Worm (Caenorhabditis elegans): ENCODE results near the gene npr-28.

DNA sequence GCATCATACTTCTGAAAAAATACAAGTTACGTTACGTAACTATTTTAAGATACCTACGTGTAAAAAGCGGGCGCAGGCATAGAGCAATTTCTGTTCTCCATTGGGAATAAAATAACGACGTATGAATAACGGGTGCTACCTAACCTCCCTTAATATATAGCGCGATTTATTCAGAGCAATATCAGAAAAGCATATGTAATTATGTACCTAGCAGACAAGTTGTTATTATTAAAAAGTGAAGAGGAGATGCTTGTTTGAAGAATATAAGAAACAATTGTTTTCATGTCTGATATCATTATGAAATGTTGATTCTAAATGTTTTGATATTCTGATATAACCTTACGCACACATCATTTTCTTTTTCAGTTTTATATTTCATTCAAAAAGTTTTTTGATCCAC lies 31.9 kb downstream of the npr-28 start, which contains the start of gene srh-11:
- no peak for TF ChIP-seq sptf-1 (tag; optimal IDR thresholded peaks at IDR 0.05)
- TF ChIP-seq nhr-11 (tag; optimal IDR thresholded peaks at IDR 0.05) = no peak
- TF ChIP-seq nhr-237 (tag; optimal IDR thresholded peaks at IDR 0.05) = no peak
- no peak for TF ChIP-seq unc-130 (tag; optimal IDR thresholded peaks at IDR 0.05)
- TF ChIP-seq ztf-4 (tag; optimal IDR thresholded peaks at IDR 0.05) = no peak
- no peak for TF ChIP-seq ceh-63 (GFP tag; optimal IDR thresholded peaks at IDR 0.05)
- no peak for TF ChIP-seq lin-39 (tag; optimal IDR thresholded peaks at IDR 0.05)
- no peak for TF ChIP-seq elt-2 (tag; optimal IDR thresholded peaks at IDR 0.05)
- TF ChIP-seq ama-1 (optimal IDR thresholded peaks at IDR 0.05) = no peak
- TF ChIP-seq pax-3 (tag; optimal IDR thresholded peaks at IDR 0.05) = no peak
- TF ChIP-seq tlp-1 (tag; optimal IDR thresholded peaks at IDR 0.05) = no peak

All from whole organism, L1 larva.